Worm (Caenorhabditis elegans): ENCODE data around the gene srh-275.

- TF ChIP-seq nhr-237 (tag; optimal IDR thresholded peaks at IDR 0.05) (no peak), ceh-43 (GFP tag; optimal IDR thresholded peaks at IDR 0.05) (no peak), unc-62 (GFP tag; optimal IDR thresholded peaks at IDR 0.05) (no peak), elt-3 (tag; optimal IDR thresholded peaks at IDR 0.05) (no peak), nhr-76 (tag; optimal IDR thresholded peaks at IDR 0.05) (no peak), hlh-1 (tag; optimal IDR thresholded peaks at IDR 0.05) (no peak), ztf-11 (tag; optimal IDR thresholded peaks at IDR 0.05) (no peak), pha-4 (tag; optimal IDR thresholded peaks at IDR 0.05) (no peak), flh-1 (GFP tag; optimal IDR thresholded peaks at IDR 0.05) (no peak), lin-13 (tag; optimal IDR thresholded peaks at IDR 0.05) (no peak), blmp-1 (tag; optimal IDR thresholded peaks at IDR 0.05) (no peak), snpc-4 (tag; optimal IDR thresholded peaks at IDR 0.05) (no peak), elt-1 (tag; optimal IDR thresholded peaks at IDR 0.05; ENCODE audit: borderline replicate concordance, insufficient read depth) (no peak)
Observed at ce11 chrV:7387755-7388154, 35.0 kb downstream of the srh-275 start, which contains the start of gene C02H6.3.
